Worm (Caenorhabditis elegans): Measurements from ENCODE around the gene Y57A10A.29.

DNA sequence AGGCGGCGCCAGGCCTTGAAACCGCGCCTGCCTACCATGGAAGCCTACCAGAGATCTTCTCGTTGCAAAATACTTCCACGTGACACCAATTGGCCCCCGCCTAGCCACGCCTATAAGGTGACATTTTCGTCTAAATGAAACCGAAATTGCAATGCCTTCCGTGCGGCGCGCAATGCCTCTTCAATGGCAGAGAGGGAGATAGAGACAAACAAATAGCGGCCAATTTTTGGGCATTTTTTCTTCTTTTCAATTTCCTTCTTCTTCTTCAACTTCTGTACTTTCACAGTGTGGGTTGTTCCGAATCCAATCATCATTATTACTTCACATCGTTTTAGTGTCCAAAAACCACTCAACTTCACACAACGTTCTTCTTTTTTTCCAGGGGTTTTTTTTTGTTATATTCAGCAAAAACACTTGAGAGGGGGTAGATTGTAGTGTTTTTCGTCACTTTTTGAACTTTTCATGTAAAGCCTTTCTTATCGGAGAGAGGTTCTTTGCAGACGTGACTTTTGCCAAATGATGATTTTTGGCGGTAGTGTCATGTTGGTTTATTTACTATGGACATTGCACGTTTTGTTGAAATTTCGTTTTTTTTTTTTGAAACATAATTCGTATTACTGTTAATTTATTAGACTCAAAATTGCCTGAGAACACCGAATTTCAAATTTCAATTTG lies 18.1 kb upstream of the Y57A10A.29 start:
- TF ChIP-seq klf-2 (GFP tag; conservative IDR thresholded peaks at IDR 0.05) (no peak), ztf-29 (GFP tag; IDR thresholded peaks at IDR 0.05) (no peak), flt-1 (GFP tag; IDR thresholded peaks at IDR 0.05) (no peak), T22C8.4 (GFP tag; IDR thresholded peaks at IDR 0.05) (no peak), ref-1 (GFP tag; conservative IDR thresholded peaks at IDR 0.05) (no peak), tab-1 (GFP tag; IDR thresholded peaks at IDR 0.05) (no peak)
